Fruit fly (Drosophila melanogaster) whole organism, larva: ENCODE measurements around the gene tinc.
"Not testable (repeated sequence)": the region's sequence is repeated elsewhere in the genome, so short reads cannot be mapped to it uniquely, and the experiment has no call there.

ENCODE experiments used
- noc ChIP-seq: fragments of 200-800 bp; sonication (Bioruptor generic); optimal IDR thresholded peaks from 3 replicates; lab custom pipeline; 2019; ENCODE audit warnings: missing biosample characterization, mild to moderate bottlenecking, missing genetic modification characterization, moderate library complexity

Gene tinc

dm6 chr3R:17810951-17811706, at the start of gene tinc, which contains the start of gene Alg1:
Gene tinc (plus strand): TSS chr3R:17811541.
Gene Alg1 (minus strand): TSS chr3R:17811134.
- TF ChIP-seq noc (tag; lab: Kevin White, UChicago), result peak; percentile 74

DNA sequence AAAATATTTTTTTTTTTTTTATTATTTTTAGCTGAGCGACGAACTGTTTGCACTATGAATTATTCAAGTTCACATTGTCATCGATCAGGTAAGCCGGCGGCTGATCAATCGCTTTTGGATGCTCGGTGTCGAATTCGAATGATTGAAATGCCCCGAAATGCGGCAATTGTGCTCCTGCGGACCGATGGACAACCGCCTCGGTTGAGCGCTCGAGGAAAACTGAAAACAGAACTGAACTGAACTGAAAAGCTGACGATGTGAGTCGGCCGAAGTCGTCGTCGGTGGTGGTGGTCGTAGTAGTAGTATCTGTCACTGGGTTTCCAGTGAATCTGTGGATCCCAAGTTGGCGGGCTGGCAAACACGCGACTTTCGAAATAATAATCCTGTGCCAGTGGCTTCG, 49.1 kb upstream of the tinc start:
- no peak for TF ChIP-seq noc (tag; lab: Kevin White, UChicago)

DNA sequence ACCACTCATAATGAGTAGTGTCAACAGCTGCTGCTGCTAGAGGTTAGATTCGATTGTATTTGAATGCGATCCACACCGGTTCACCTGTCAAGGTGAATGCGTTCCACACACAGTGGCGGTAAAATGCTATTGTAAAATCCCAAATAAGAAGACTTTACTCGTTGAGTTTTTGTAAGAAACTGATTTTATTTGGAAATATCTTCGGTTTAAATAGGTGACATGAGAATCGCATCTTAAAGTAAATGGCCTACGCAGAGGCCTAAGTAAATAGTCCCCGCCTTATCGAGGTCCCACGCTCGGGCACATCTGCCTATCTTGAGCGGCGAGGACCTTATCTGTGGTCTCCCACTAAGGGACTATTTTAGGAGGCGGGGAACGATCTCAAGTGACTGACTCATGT, 48.3 kb upstream of the tinc start, which contains the start of gene TyrR:
TSS of gene TyrR (minus strand) at position 101 of the 400 bp plus-strand sequence.
- TF ChIP-seq noc (tag; lab: Kevin White, UChicago), result not testable (repeated sequence)

- no peak for TF ChIP-seq noc (tag; lab: Kevin White, UChicago)
These were observed 37.4 kb upstream of the tinc start for dm6 chr3R:17773893-17774292.

DNA sequence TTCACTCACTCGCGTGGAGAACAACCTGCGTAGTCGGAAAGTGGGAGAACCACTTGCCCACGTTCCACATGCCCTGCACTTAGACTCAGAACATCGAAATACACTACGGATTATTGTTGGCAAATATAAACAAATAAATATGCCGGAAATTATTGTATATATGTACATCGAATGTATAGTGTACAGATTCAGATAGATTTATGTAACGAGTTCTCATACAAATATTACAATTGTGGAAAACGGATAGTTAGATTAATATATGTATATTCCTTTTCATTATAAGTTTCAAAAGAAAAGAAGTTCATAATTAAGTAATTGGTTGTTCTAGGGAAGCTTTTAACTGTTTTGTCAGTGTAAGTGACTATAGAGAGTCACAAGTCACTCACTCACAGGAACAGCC, 36.8 kb upstream of the tinc start:
- TF ChIP-seq noc (tag; lab: Kevin White, UChicago), result no peak

DNA sequence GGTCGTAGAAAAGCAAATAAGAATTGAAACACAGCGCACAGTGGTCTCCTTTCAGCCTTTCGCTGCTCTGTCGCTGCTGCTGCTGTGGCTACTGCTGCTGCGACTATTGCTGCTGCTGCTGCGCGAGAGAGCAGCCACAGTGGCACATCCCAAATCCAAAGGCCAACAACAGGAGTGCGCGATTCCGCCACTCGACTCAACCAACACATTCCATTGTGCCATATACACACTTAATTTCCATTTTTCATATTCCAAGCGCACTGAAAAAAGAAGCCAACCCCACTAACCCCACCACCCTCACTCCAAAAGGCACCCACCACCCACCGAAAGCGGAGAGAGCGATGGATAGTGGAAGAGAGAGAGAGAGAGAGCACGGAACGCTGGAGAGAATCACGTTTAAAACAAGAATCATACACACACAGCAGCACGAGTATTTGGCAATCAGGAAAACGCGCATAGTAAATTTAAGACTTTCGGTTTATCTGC, 35.2 kb upstream of the tinc start:
- no peak for TF ChIP-seq noc (tag; lab: Kevin White, UChicago)

DNA sequence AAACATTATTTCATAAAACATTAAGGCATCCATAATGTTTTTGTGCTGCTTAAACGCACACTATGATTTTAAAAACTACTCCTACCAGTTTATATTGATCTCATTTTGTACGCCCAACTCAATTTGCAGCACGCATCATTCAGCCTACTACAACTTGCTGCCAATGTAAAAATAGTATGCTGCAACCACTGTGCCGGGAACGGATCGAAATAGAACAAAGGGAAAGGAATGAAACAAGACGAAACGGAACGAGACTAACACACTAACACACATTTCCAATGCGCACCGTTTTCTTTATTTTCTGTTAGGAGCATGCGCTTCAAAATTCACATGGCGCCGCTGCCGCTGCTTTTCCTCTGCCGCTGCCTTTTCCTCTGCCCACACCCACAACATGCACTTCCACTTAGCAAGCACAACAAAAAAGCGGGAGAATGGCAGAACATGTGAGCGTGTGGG, 34.4 kb upstream of the tinc start:
- TF ChIP-seq noc (tag; lab: Kevin White, UChicago), result no peak

DNA sequence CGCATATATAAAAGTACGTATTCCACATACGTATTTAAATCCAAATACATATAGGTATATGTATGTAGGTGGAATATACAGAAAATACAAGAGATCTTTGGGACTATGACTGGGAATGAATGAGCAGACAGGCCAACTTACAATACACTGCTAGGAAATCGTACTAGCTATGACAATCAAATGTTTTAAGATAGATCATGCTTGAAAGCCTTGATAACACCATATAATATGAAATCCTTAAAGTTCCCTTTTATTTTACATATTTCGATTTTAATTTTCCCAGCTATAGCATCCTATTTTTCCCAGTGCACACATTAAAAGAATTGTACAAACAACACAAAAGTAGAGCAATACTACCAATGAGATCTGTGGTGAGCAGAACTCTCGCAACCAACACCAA, 30.0 kb upstream of the tinc start:
- TF ChIP-seq noc (tag; lab: Kevin White, UChicago), result peak; percentile 73

DNA sequence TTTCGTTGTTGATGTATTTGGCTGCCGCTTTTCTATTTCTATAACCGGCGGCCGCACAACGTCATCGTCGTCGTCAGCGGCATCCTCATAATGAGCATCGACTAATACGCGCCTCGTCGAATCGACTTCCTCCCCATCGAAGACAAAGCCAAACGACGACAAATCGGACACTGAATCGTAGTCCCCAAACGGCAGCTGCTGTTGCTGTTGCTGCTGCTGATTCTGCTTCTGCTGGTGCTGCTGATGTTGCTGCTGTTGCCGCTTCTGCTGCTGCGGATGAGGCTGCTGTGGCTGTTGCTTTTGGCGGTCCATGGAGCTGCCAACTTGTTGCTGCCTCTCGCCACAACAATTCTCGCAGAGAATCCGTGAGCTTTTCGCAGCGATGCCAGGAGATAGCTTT, 28.2 kb upstream of the tinc start:
- no peak for TF ChIP-seq noc (tag; lab: Kevin White, UChicago)

DNA sequence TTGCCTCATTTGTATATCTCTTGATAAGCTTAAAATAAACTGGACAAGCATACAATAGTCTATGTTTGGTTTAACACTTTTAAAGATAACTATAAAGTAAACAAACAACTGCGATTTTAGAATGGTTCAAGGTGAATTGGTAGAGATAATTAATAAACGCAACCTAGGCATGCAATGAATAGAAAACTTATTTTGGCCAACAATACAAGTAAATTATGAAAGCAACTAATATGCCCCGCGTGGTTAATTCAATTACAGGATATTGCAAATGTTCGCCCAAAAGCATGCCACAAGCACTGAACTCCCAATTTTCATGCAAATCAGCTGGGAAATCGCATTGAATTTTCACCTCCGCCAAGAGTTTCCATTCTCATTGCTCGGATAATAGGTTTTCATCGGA, 27.2 kb upstream of the tinc start:
- no peak for TF ChIP-seq noc (tag; lab: Kevin White, UChicago)

dm6 chr3R:17787780-17788179, 23.6 kb upstream of the tinc start:
- TF ChIP-seq noc (tag; lab: Kevin White, UChicago), result no peak

dm6 chr3R:17789937-17790336, 21.4 kb upstream of the tinc start:
- TF ChIP-seq noc (tag; lab: Kevin White, UChicago), result no peak

- no peak for TF ChIP-seq noc (tag; lab: Kevin White, UChicago)
These were observed 18.1 kb upstream of the tinc start for dm6 chr3R:17793287-17793686.

DNA sequence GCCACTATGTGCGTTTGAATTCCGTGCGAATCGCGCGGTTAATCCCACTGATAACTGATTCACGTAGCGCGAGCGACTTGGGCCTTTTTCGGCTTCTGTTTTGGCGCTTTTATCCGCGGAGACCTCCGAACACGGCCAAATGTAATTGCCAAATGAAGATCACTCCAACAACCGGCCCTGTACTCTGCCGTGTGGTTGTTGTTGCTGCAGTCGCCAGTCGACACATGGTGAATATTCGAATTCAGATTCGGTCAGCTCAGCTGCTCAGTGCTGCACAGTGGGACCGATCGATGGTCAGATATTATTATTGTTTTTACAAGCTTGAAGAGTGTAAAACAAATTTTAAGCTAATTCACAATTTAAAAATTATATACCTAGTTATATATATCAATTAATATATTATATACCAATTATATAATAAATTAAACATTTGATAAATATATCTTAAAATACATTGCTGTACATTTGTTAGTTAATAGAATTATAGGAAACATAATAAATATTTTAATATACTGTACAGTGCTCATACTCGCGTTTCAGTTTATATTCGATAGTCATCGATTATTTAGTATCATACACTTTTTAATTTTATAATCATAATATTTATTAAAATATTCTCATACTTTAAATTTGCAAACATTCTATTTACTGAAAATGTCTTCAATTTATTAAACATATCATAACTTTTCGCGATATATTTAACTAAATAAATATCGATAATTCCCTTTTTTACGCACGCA, 16.8 kb upstream of the tinc start, which contains the start of gene CG43102:
TSS of gene CG43102 (minus strand) at position 156 of the 740 bp plus-strand sequence.
- peak; percentile 21 for TF ChIP-seq noc (tag; lab: Kevin White, UChicago)

- no peak for TF ChIP-seq noc (tag; lab: Kevin White, UChicago)
These were observed 16.3 kb upstream of the tinc start, which contains the start of gene pasi1 for dm6 chr3R:17795075-17795420. Gene pasi1 (plus strand): TSS chr3R:17795075.

DNA sequence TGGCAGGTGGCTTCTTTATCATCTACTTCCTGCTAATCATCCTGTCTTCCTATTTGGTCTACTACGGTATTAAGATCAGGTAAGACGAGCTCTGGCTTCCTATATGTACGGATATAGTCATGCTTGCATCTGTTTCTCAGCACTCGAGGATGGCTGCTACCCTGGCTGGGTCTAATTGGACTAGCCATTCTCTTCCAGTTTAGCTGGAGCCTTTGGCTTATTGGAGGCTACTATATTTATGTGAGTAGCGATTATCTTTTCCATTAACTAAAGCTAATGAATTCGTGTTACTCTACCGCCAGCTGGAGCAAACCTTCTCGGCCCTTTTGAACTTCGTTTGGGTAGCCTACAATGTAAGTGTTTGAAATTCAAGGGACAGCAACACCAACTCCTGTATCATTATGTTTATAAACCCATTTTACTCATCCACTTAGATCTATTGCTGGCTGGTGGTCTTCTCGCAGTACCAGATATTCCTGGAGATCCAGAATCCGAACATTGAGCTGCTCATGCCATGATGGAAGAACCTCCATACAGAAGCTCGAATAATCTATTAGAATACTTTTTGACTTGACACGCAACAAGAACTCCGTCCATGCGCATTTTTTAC, 15.7 kb upstream of the tinc start:
- no peak for TF ChIP-seq noc (tag; lab: Kevin White, UChicago)
